Fruit fly (Drosophila melanogaster) whole organism, wandering third instar larva: Measurements from ENCODE around the gene CG11893.

Experiments
- Abd-B ChIP-seq: fragments of >200 bp; optimal IDR thresholded peaks from 2 replicates; lab custom pipeline; 2017; ENCODE audit warnings: missing biosample characterization, missing genetic modification characterization
- CG32264 ChIP-seq: fragments of 200-800 bp; sonication (Bioruptor generic); optimal IDR thresholded peaks from 2 replicates; lab custom pipeline; 2016; ENCODE audit warnings: missing biosample characterization, missing genetic modification characterization
- CG9705 ChIP-seq: fragments of 200-800 bp; sonication (Bioruptor generic); optimal IDR thresholded peaks from 2 replicates; lab custom pipeline; 2018; ENCODE audit warnings: missing biosample characterization, mild to moderate bottlenecking, missing genetic modification characterization
- CrebA ChIP-seq: fragments of 200-800 bp; sonication (Bioruptor generic); optimal IDR thresholded peaks from 2 replicates; lab custom pipeline; 2016; ENCODE audit warnings: missing biosample characterization, mild to moderate bottlenecking, missing genetic modification characterization, borderline replicate concordance
- Dfd ChIP-seq: fragments of >200 bp; optimal IDR thresholded peaks from 2 replicates; lab custom pipeline; 2017; ENCODE audit warnings: missing biosample characterization, missing genetic modification characterization
- Dif ChIP-seq: fragments of 200-275, 200-300 bp; sonication (Bioruptor generic); optimal IDR thresholded peaks from 2 replicates; lab custom pipeline; 2018; ENCODE audit warnings: missing biosample characterization, missing genetic modification characterization; ENCODE audit not compliant: partially characterized antibody
- GATAd ChIP-seq: sonication (Bioruptor generic); optimal IDR thresholded peaks from 2 replicates; lab custom pipeline; 2016; ENCODE audit warnings: missing biosample characterization, missing genetic modification characterization
- HLH106 ChIP-seq: fragments of 200-800 bp; optimal IDR thresholded peaks from 3 replicates; lab custom pipeline; 2019; ENCODE audit warnings: missing biosample characterization, mild to moderate bottlenecking, missing genetic modification characterization, moderate library complexity
- Hnf4 ChIP-seq: fragments of 200-800 bp; sonication (Bioruptor generic); optimal IDR thresholded peaks from 2 replicates; lab custom pipeline; 2016; ENCODE audit warnings: missing biosample characterization, mild to moderate bottlenecking, missing genetic modification characterization
- Hr78 ChIP-seq: fragments of >200 bp; optimal IDR thresholded peaks from 2 replicates; lab custom pipeline; 2017; ENCODE audit warnings: missing biosample characterization, missing genetic modification characterization
- Hr83 ChIP-seq: fragments of 200-300 bp; sonication (Bioruptor generic); optimal IDR thresholded peaks from 2 replicates; lab custom pipeline; 2016; ENCODE audit warnings: missing biosample characterization, mild to moderate bottlenecking, missing genetic modification characterization, moderate library complexity; ENCODE audit not compliant: poor library complexity, severe bottlenecking
- Jra ChIP-seq: sonication (Bioruptor generic); optimal IDR thresholded peaks from 2 replicates; lab custom pipeline; 2016; ENCODE audit warnings: missing biosample characterization, missing genetic modification characterization
- Myc ChIP-seq: fragments of >200 bp; optimal IDR thresholded peaks from 2 replicates; lab custom pipeline; 2017
- N ChIP-seq: fragments of >200 bp; optimal IDR thresholded peaks from 2 replicates; lab custom pipeline; 2018; ENCODE audit warnings: missing biosample characterization, missing external identifiers, missing genetic modification characterization
- OdsH ChIP-seq: fragments of 200-800 bp; sonication (Bioruptor generic); optimal IDR thresholded peaks from 2 replicates; lab custom pipeline; 2016; ENCODE audit warnings: missing biosample characterization, mild to moderate bottlenecking, missing genetic modification characterization
- Rel ChIP-seq, 2 experiments: fragments of 200-800 bp; sonication (Bioruptor generic) in 1 of 2; optimal IDR thresholded peaks; 2 replicates in 1 of 2; 3 replicates in 1 of 2; lab custom pipeline; 2016 to 2019; ENCODE audit warnings: mild to moderate bottlenecking in 2 of 2, missing biosample characterization in 2 of 2, missing genetic modification characterization in 2 of 2, moderate library complexity in 1 of 2
- Sp1 ChIP-seq: fragments of 200-800 bp; sonication (Bioruptor generic); optimal IDR thresholded peaks from 3 replicates; lab custom pipeline; 2019; ENCODE audit warnings: missing biosample characterization, mild to moderate bottlenecking, missing genetic modification characterization, moderate library complexity
- Vsx2 ChIP-seq: fragments of 200-300, 225-300 bp; sonication (Bioruptor generic); optimal IDR thresholded peaks from 2 replicates; lab custom pipeline; 2018; ENCODE audit warnings: missing biosample characterization, missing genetic modification characterization; ENCODE audit not compliant: partially characterized antibody
- br ChIP-seq: fragments of 200-800 bp; sonication (Bioruptor generic); optimal IDR thresholded peaks from 2 replicates; lab custom pipeline; 2016; ENCODE audit warnings: missing biosample characterization, missing genetic modification characterization
- brk ChIP-seq: fragments of 200-800 bp; sonication (Bioruptor generic); optimal IDR thresholded peaks from 2 replicates; lab custom pipeline; 2016; ENCODE audit warnings: missing biosample characterization, mild to moderate bottlenecking, missing genetic modification characterization
- dl ChIP-seq, 2 experiments: fragments of 175-275, 200-275 bp in 1 of 2; fragments of 200-275 bp in 1 of 2; sonication (Bioruptor generic); optimal IDR thresholded peaks; lab custom pipeline; 2018; ENCODE audit warnings: mild to moderate bottlenecking in 2 of 2, missing biosample characterization in 2 of 2, missing genetic modification characterization in 2 of 2, moderate library complexity in 2 of 2; ENCODE audit not compliant: partially characterized antibody in 2 of 2, insufficient read depth in 1 of 2
- dsf ChIP-seq: sonication (Bioruptor generic); optimal IDR thresholded peaks from 2 replicates; lab custom pipeline; 2016; ENCODE audit warnings: missing biosample characterization, missing genetic modification characterization, borderline replicate concordance
- foxo ChIP-seq, 2 experiments: fragments of 200-800 bp; sonication (Bioruptor generic); optimal IDR thresholded peaks; 2 replicates in 1 of 2; 3 replicates in 1 of 2; lab custom pipeline; 2016 to 2017; ENCODE audit warnings: missing biosample characterization in 2 of 2, missing genetic modification characterization in 2 of 2
- fru ChIP-seq: fragments of 200-800 bp; sonication (Bioruptor generic); optimal IDR thresholded peaks from 3 replicates; lab custom pipeline; 2016; ENCODE audit warnings: missing biosample characterization, mild to moderate bottlenecking, missing genetic modification characterization
- h ChIP-seq: fragments of 200-800 bp; sonication (Bioruptor generic); optimal IDR thresholded peaks from 3 replicates; lab custom pipeline; 2016; ENCODE audit warnings: missing biosample characterization, mild to moderate bottlenecking, missing genetic modification characterization
- jim ChIP-seq: fragments of 175-275, 200-325 bp; sonication (Bioruptor generic); optimal IDR thresholded peaks from 2 replicates; lab custom pipeline; 2016; ENCODE audit warnings: missing biosample characterization, mild to moderate bottlenecking, missing genetic modification characterization
- lola ChIP-seq: fragments of >200 bp; optimal IDR thresholded peaks from 2 replicates; lab custom pipeline; 2017; ENCODE audit warnings: missing biosample characterization, missing genetic modification characterization
- pan ChIP-seq: fragments of >200 bp; optimal IDR thresholded peaks from 2 replicates; lab custom pipeline; 2017
- psq ChIP-seq: fragments of 200-800 bp; sonication (Bioruptor generic); optimal IDR thresholded peaks from 3 replicates; lab custom pipeline; 2017; ENCODE audit warnings: missing biosample characterization, mild to moderate bottlenecking, missing genetic modification characterization, moderate library complexity
- rgr ChIP-seq: fragments of 200-800 bp; sonication (Bioruptor generic); optimal IDR thresholded peaks from 3 replicates; lab custom pipeline; 2016; ENCODE audit warnings: missing biosample characterization, mild to moderate bottlenecking, missing genetic modification characterization
- sage ChIP-seq: fragments of 200-800 bp; sonication (Bioruptor generic); optimal IDR thresholded peaks from 2 replicates; lab custom pipeline; 2016; ENCODE audit warnings: missing biosample characterization, mild to moderate bottlenecking, missing genetic modification characterization
- sv ChIP-seq: fragments of 200-800 bp; sonication (Bioruptor generic); optimal IDR thresholded peaks from 3 replicates; lab custom pipeline; 2016; ENCODE audit warnings: missing biosample characterization, missing genetic modification characterization
- tai ChIP-seq: sonication (Bioruptor generic); optimal IDR thresholded peaks from 2 replicates; lab custom pipeline; 2016; ENCODE audit warnings: missing biosample characterization, missing genetic modification characterization
- woc ChIP-seq: sonication (Bioruptor generic); optimal IDR thresholded peaks from 2 replicates; lab custom pipeline; 2016; ENCODE audit warnings: missing biosample characterization, mild to moderate bottlenecking, missing genetic modification characterization

Gene CG11893

DNA sequence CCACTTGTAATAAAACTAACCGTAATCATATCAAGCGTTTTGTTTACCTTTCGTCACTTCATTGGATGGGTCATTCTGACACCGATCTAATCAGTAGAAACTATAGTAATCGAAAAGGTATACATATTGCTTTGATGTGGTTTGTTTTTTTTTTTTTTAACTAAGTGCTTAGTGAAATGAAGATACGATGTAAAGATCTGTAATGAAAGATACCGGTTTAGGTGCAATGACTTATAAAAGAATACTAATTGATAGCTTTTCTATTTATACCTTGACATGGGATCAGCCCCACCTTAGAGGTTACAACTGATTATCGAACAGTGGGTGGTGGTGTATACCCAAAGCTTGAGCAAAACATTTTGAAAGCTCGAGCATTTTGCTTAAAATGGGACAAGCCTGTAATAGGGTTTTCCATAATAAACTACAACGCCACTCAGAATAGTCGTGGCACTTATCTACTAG lies 6.4 kb upstream of the CG11893 start, which contains the start of gene CG31300:
CG31300 (plus strand) TSS at position 412 of the 462 bp plus-strand sequence.
- no peak for TF ChIP-seq Abd-B

DNA sequence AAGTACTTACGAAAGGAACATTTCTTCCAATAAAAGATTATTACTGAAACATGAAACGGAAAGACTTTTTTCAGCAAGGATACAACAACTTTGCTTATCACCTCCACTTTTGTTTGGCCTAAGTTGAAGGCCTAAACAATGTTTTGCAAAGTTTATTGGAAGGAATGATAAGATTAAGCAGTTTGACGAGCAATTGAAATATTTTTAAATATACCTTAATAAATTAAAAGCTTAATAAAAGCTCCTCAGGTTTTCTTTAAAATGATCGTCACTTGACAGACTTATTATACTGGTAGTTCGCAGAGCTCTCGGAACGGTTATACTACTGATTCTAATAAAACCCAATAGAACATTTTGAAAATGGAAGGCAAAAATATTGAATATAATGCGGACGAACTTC lies 4.5 kb upstream of the CG11893 start, which contains the start of gene CG31104:
CG31104 (plus strand) TSS at position 301 of the 400 bp plus-strand sequence.
- TF ChIP-seq lola = no peak
- TF ChIP-seq sage = no peak
- TF ChIP-seq tai (GFP tag; lab: Kevin White, UChicago) = no peak
- TF ChIP-seq GATAd (GFP tag; lab: Kevin White, UChicago) = no peak
- no peak for TF ChIP-seq br
- no peak for TF ChIP-seq Hr83 (GFP tag; lab: Kevin White, UChicago)
- TF ChIP-seq Hr78 (GFP tag; lab: Kevin White, UChicago) = no peak
- TF ChIP-seq dl (GFP tag; optimal IDR thresholded peaks at IDR 0.05; lab: Kevin White, UChicago; ENCODE audit: insufficient read depth in 1 of 2, partially characterized antibody in 2 of 2) = no peak
- no peak for TF ChIP-seq psq (GFP tag; lab: Kevin White, UChicago)
- TF ChIP-seq CG9705 = no peak
- TF ChIP-seq woc (GFP tag; lab: Kevin White, UChicago) = no peak
- no peak for TF ChIP-seq h (GFP tag; lab: Kevin White, UChicago)
- TF ChIP-seq CG32264 (GFP tag; lab: Kevin White, UChicago) = no peak

DNA sequence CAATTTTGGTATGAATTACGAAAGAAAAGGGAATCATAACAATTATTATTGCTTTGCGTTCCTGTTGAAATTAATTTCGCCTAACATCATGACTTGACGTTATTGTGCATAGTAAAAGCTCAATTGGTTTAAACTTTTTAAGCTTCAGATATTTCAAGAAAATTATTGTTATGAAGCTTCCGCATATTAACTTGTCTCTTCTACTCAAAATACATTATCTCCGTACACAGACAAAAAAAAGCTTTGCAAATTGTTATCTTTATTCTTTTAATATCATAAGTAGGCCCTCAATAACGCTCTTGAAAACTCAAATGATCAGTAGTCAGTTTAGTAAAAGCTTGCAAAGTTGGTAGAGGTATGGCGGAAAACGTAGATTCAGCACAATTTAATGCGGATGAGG lies 2.6 kb upstream of the CG11893 start, which contains the start of gene CG13658:
CG13658 (plus strand) TSS at position 347 of the 400 bp plus-strand sequence.
- TF ChIP-seq pan = no peak
- no peak for TF ChIP-seq Hr78 (GFP tag; lab: Kevin White, UChicago)
- no peak for TF ChIP-seq fru (GFP tag; lab: Kevin White, UChicago)
- TF ChIP-seq dl (GFP tag; optimal IDR thresholded peaks at IDR 0.05; lab: Kevin White, UChicago; ENCODE audit: insufficient read depth in 1 of 2, partially characterized antibody in 2 of 2) = no peak
- TF ChIP-seq foxo (GFP tag; optimal IDR thresholded peaks at IDR 0.05; lab: Kevin White, UChicago) = no peak
- TF ChIP-seq N (GFP tag; lab: Kevin White, UChicago) = no peak
- TF ChIP-seq HLH106 = no peak
- TF ChIP-seq CG32264 (GFP tag; lab: Kevin White, UChicago) = no peak
- no peak for TF ChIP-seq woc (GFP tag; lab: Kevin White, UChicago)
- TF ChIP-seq OdsH (GFP tag; lab: Kevin White, UChicago) = no peak
- no peak for TF ChIP-seq Jra
- TF ChIP-seq Abd-B = no peak
- TF ChIP-seq brk (GFP tag; lab: Kevin White, UChicago) = no peak
- TF ChIP-seq dsf (GFP tag; lab: Kevin White, UChicago) = no peak
- TF ChIP-seq h (GFP tag; lab: Kevin White, UChicago) = no peak
- no peak for TF ChIP-seq Dfd (GFP tag; lab: Kevin White, UChicago)
- TF ChIP-seq, all 38 proteins: peak for 0

DNA sequence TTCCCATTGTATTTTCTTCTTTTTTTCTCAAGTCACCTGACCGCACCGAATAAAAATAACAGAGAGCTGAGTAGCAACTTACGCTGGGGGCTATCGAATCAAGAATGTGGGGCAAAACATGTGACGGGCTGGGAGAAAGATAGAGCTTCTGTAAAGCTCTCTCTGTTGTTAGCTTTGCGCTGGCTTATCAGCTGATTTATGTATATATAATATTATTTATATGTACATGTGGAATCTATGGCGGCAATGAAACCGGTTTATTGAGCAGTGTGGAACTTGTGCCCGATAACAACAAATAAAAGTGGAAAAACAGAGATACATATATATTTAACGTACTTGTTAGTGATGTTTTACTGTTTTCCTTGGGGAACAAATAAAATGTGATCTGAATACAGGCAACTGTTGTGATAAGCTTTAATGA lies 3.2 kb downstream of the CG11893 start, which contains the start of gene CG31098:
CG31098 (minus strand) TSS at position 114 of the 421 bp plus-strand sequence.
- no peak for TF ChIP-seq Myc (lab: Kevin White, UChicago)
- no peak for TF ChIP-seq jim (GFP tag; lab: Kevin White, UChicago)
- TF ChIP-seq Dif = no peak
- no peak for TF ChIP-seq Jra
- peak; percentile 21 for TF ChIP-seq rgr
- TF ChIP-seq sv (GFP tag; lab: Kevin White, UChicago) = no peak
- TF ChIP-seq N (GFP tag; lab: Kevin White, UChicago) = no peak
- TF ChIP-seq OdsH (GFP tag; lab: Kevin White, UChicago) = peak; percentile 16
- no peak for TF ChIP-seq br
- TF ChIP-seq Abd-B = no peak
- TF ChIP-seq CrebA = peak; percentile 93
- TF ChIP-seq psq (GFP tag; lab: Kevin White, UChicago) = no peak
- peak; percentile 74 for TF ChIP-seq brk (GFP tag; lab: Kevin White, UChicago)
- TF ChIP-seq Hr83 (GFP tag; lab: Kevin White, UChicago) = no peak
- no peak for TF ChIP-seq tai (GFP tag; lab: Kevin White, UChicago)
- no peak for TF ChIP-seq Sp1 (GFP tag; lab: Kevin White, UChicago)
- TF ChIP-seq fru (GFP tag; lab: Kevin White, UChicago) = no peak
- peak; percentile 64 for TF ChIP-seq h (GFP tag; lab: Kevin White, UChicago)
- peak; percentile 67 for TF ChIP-seq sage
- peak; percentile 85 for TF ChIP-seq Rel (GFP tag; optimal IDR thresholded peaks at IDR 0.05; lab: Kevin White, UChicago)
- no peak for TF ChIP-seq Rel (tag; optimal IDR thresholded peaks at IDR 0.05; lab: Kevin White, UChicago)
- no peak for TF ChIP-seq Hnf4 (GFP tag; lab: Kevin White, UChicago)
- TF ChIP-seq Vsx2 (GFP tag; lab: Kevin White, UChicago) = no peak
- TF ChIP-seq GATAd (GFP tag; lab: Kevin White, UChicago) = no peak
- no peak for TF ChIP-seq lola
- no peak for TF ChIP-seq CG32264 (GFP tag; lab: Kevin White, UChicago)
